Worm (Caenorhabditis elegans): ENCODE measurements around the gene C37E2.3.

C37E2.3 gene

ce11 chrX:14146740-14147140 lies 33.5 kb upstream of the C37E2.3 start (continued):
- TF ChIP-seq ztf-3 (GFP tag; optimal IDR thresholded peaks at IDR 0.05) (no peak), him-1 (tag; optimal IDR thresholded peaks at IDR 0.05) (no peak), nfya-2 (GFP tag; IDR thresholded peaks at IDR 0.05) (no peak), die-1 (tag; optimal IDR thresholded peaks at IDR 0.05) (peak; percentile 42), aptf-2 (GFP tag; conservative IDR thresholded peaks at IDR 0.05) (no peak), bed-2 (GFP tag; IDR thresholded peaks at IDR 0.05) (no peak), egrh-3 (GFP tag; IDR thresholded peaks at IDR 0.05) (peak; percentile 42)

- no peak for TF ChIP-seq Y56A3A.18 (GFP tag; IDR thresholded peaks at IDR 0.05)
- no peak for TF ChIP-seq athp-1 (tag; optimal IDR thresholded peaks at IDR 0.05)
- TF ChIP-seq snpc-1.1 (tag; optimal IDR thresholded peaks at IDR 0.05; ENCODE audit: insufficient read depth): no peak
- no peak for TF ChIP-seq lin-54 (GFP tag; optimal IDR thresholded peaks at IDR 0.05)
- no peak for TF ChIP-seq snpc-3.4 (tag; optimal IDR thresholded peaks at IDR 0.05)
- TF ChIP-seq fkh-3 (tag; optimal IDR thresholded peaks at IDR 0.05): no peak
- no peak for TF ChIP-seq akir-1 (GFP tag; optimal IDR thresholded peaks at IDR 0.05)
- TF ChIP-seq rpc-1 (optimal IDR thresholded peaks at IDR 0.05): no peak
- no peak for TF ChIP-seq rpc-1 (tag; optimal IDR thresholded peaks at IDR 0.05)
- TF ChIP-seq F39B2.1 (GFP tag; IDR thresholded peaks at IDR 0.05): no peak
- TF ChIP-seq ceh-58 (GFP tag; IDR thresholded peaks at IDR 0.05): no peak
- no peak for TF ChIP-seq hsf-1 (GFP tag; IDR thresholded peaks at IDR 0.05)
- no peak for TF ChIP-seq B0019.2 (GFP tag; conservative IDR thresholded peaks at IDR 0.05)
- TF ChIP-seq lin-40 (tag; optimal IDR thresholded peaks at IDR 0.05): no peak
- TF ChIP-seq attf-6 (GFP tag; IDR thresholded peaks at IDR 0.05): no peak
- TF ChIP-seq chd-7 (tag; optimal IDR thresholded peaks at IDR 0.05): no peak
- no peak for TF ChIP-seq madf-6 (GFP tag; IDR thresholded peaks at IDR 0.05)
- TF ChIP-seq lsl-1 (GFP tag; optimal IDR thresholded peaks at IDR 0.05): no peak
Measured at ce11 chrX:14147400-14147799, 32.9 kb upstream of the C37E2.3 start, which contains the start of gene akt-2. akt-2 (plus strand) TSS chrX:14147700.

- no peak for TF ChIP-seq F37B4.10 (GFP tag; IDR thresholded peaks at IDR 0.05)
- no peak for TF ChIP-seq F33H1.4 (GFP tag; IDR thresholded peaks at IDR 0.05)
- TF ChIP-seq lin-40 (tag; optimal IDR thresholded peaks at IDR 0.05): no peak
- no peak for TF ChIP-seq pbrm-1 (GFP tag; IDR thresholded peaks at IDR 0.05)
- no peak for TF ChIP-seq sdz-38 (tag; optimal IDR thresholded peaks at IDR 0.05)
- no peak for TF ChIP-seq hsf-1 (GFP tag; IDR thresholded peaks at IDR 0.05)
- no peak for TF ChIP-seq madf-6 (GFP tag; IDR thresholded peaks at IDR 0.05)
- no peak for TF ChIP-seq lin-35 (GFP tag; optimal IDR thresholded peaks at IDR 0.05)
- TF ChIP-seq egl-18 (GFP tag; IDR thresholded peaks at IDR 0.05): no peak
- TF ChIP-seq egl-44 (GFP tag; IDR thresholded peaks at IDR 0.05): no peak
- TF ChIP-seq hlh-26 (GFP tag; conservative IDR thresholded peaks at IDR 0.05): no peak
- TF ChIP-seq snpc-1.3 (tag; optimal IDR thresholded peaks at IDR 0.05; ENCODE audit: insufficient read depth): no peak
- TF ChIP-seq F23B12.7 (tag; optimal IDR thresholded peaks at IDR 0.05; ENCODE audit: insufficient read depth): no peak
- no peak for TF ChIP-seq ZK185.1 (tag; optimal IDR thresholded peaks at IDR 0.05; ENCODE audit: poor library complexity, severe bottlenecking)
- TF ChIP-seq fkh-3 (tag; optimal IDR thresholded peaks at IDR 0.05): no peak
- TF ChIP-seq nfya-1 (tag; optimal IDR thresholded peaks at IDR 0.05; ENCODE audit: borderline replicate concordance, insufficient read depth): no peak
- TF ChIP-seq hmg-20 (GFP tag; IDR thresholded peaks at IDR 0.05): no peak
Measured at ce11 chrX:14152644-14153043, 27.6 kb upstream of the C37E2.3 start.

All from whole organism, young adult.